Worm (Caenorhabditis elegans) whole organism, L2 larva: ENCODE data around the gene nlg-1.

ENCODE experiments used
- nhr-129 ChIP-seq: fragments of 150-350 bp; optimal IDR thresholded peaks from 2 replicates; lab custom pipeline; 2014; ENCODE audit warnings: missing biosample characterization, missing genetic modification characterization
- unc-62 ChIP-seq: fragments of 150-350 bp; optimal IDR thresholded peaks from 2 replicates; lab custom pipeline; 2014; ENCODE audit warnings: missing biosample characterization, missing genetic modification reagents, missing genetic modification characterization

DNA sequence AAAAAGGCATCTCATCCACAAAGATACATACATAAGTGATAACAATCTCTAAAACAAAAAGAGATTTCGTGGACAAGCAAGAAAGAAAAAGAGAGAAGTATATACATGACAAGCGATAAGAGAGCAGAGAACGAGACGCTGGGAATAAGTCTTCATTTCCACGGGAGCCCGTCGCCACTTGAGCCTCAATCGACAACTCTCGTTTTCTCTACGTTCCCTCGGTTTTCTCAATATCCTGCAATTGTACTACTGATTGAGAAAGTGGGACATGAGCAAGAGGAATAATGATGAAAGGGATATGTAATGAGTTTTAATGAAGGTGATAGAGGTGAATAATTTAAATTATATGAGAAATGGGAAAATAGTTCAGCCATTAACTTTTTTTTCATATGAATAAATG, 6.6 kb upstream of the nlg-1 start:
- TF ChIP-seq unc-62 (no peak), nhr-129 (tag; lab: Kevin White, UChicago) (no peak)
